Worm (Caenorhabditis elegans): ENCODE measurements around the gene gcy-21.

DNA sequence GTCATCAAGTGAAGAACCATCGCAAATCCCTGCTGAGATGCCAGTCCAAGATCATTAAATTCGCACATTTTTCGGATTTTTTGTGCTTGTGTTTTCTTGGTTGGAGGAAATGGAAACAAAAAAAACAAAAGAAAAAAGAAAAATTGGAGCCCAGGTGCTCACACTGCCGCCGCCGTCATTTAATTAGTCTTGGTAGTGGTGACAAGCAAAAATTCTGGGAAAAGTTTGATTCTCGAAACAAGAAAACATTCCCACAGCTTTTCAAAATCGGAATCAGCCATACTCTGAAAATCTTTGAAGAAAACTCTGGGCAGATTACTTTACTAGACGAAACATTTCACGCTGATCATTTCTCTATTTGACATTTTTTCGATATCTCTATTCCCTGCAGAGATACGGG lies 45.7 kb downstream of the gcy-21 start, which contains the start of gene srh-128:
- TF ChIP-seq ekl-4 (GFP tag; IDR thresholded peaks at IDR 0.05) = no peak
- TF ChIP-seq lin-26 (GFP tag; IDR thresholded peaks at IDR 0.05) = no peak
- no peak for TF ChIP-seq snpc-3.4 (tag; optimal IDR thresholded peaks at IDR 0.05)
- TF ChIP-seq B0035.1 (tag; optimal IDR thresholded peaks at IDR 0.05) = no peak
- TF ChIP-seq Y67H2A.10 (GFP tag; conservative IDR thresholded peaks at IDR 0.05) = no peak
- no peak for TF ChIP-seq K12H6.12 (tag; optimal IDR thresholded peaks at IDR 0.05)
- TF ChIP-seq akir-1 (GFP tag; optimal IDR thresholded peaks at IDR 0.05) = no peak
- no peak for TF ChIP-seq let-607 (tag; optimal IDR thresholded peaks at IDR 0.05)
- no peak for TF ChIP-seq nfya-1 (tag; optimal IDR thresholded peaks at IDR 0.05; ENCODE audit: borderline replicate concordance, insufficient read depth)
- no peak for TF ChIP-seq ZK185.1 (tag; optimal IDR thresholded peaks at IDR 0.05; ENCODE audit: poor library complexity, severe bottlenecking)
- TF ChIP-seq ceh-100 (GFP tag; IDR thresholded peaks at IDR 0.05) = no peak
- TF ChIP-seq cebp-1 (GFP tag; IDR thresholded peaks at IDR 0.05) = no peak
- no peak for TF ChIP-seq cebp-1 (tag; optimal IDR thresholded peaks at IDR 0.05)
- no peak for TF ChIP-seq snpc-1.3 (tag; optimal IDR thresholded peaks at IDR 0.05; ENCODE audit: insufficient read depth)
